Fruit fly (Drosophila melanogaster): Measurements from ENCODE around the gene Ids.

The Ids gene

dm6 chr3L:3387619-3388018 lies 9.6 kb downstream of the Ids start:
- TF ChIP-seq dl (GFP tag; optimal IDR thresholded peaks at IDR 0.05; ENCODE audit: insufficient read depth in 1 of 2, partially characterized antibody in 2 of 2) (no peak), fru (GFP tag; optimal IDR thresholded peaks at IDR 0.05) (no peak), CG9705 (GFP tag; optimal IDR thresholded peaks at IDR 0.05) (no peak), Hr78 (GFP tag; optimal IDR thresholded peaks at IDR 0.05) (no peak), dmrt93B (GFP tag; optimal IDR thresholded peaks at IDR 0.05) (no peak)

- TF ChIP-seq fru (GFP tag; optimal IDR thresholded peaks at IDR 0.05) (peak; percentile 88), OdsH (GFP tag; optimal IDR thresholded peaks at IDR 0.05) (peak; percentile 64), br (GFP tag; optimal IDR thresholded peaks at IDR 0.05) (peak; percentile 82), CG32264 (GFP tag; optimal IDR thresholded peaks at IDR 0.05) (peak; percentile 85), Sp1 (GFP tag; optimal IDR thresholded peaks at IDR 0.05) (peak; percentile 71), sage (GFP tag; optimal IDR thresholded peaks at IDR 0.05) (peak; percentile 70), CG9705 (GFP tag; optimal IDR thresholded peaks at IDR 0.05) (peak; percentile 29), foxo (GFP tag; optimal IDR thresholded peaks at IDR 0.05) (peak in 1 of 2 experiments; percentile 89), psq (GFP tag; optimal IDR thresholded peaks at IDR 0.05) (peak; percentile 62), tai (GFP tag; optimal IDR thresholded peaks at IDR 0.05) (peak; percentile 71), dmrt93B (GFP tag; optimal IDR thresholded peaks at IDR 0.05) (peak; percentile 81), Rel (GFP tag; optimal IDR thresholded peaks at IDR 0.05) (peak; percentile 8), Rel (tag; optimal IDR thresholded peaks at IDR 0.05) (peak; percentile 6), brk (GFP tag; optimal IDR thresholded peaks at IDR 0.05) (peak; percentile 55), sv (GFP tag; optimal IDR thresholded peaks at IDR 0.05) (no peak), ey (GFP tag; optimal IDR thresholded peaks at IDR 0.05) (peak; percentile 84), Dif (GFP tag; optimal IDR thresholded peaks at IDR 0.05; ENCODE audit: partially characterized antibody) (peak; percentile 45), N (GFP tag; optimal IDR thresholded peaks at IDR 0.05) (no peak), dl (GFP tag; optimal IDR thresholded peaks at IDR 0.05; ENCODE audit: insufficient read depth in 1 of 2, partially characterized antibody in 2 of 2) (no peak), h (GFP tag; optimal IDR thresholded peaks at IDR 0.05) (peak; percentile 93), Myc (optimal IDR thresholded peaks at IDR 0.05) (no peak), Jra (GFP tag; optimal IDR thresholded peaks at IDR 0.05) (peak; percentile 48), rgr (GFP tag; optimal IDR thresholded peaks at IDR 0.05) (peak; percentile 77), pan (optimal IDR thresholded peaks at IDR 0.05) (no peak), Vsx2 (GFP tag; optimal IDR thresholded peaks at IDR 0.05; ENCODE audit: partially characterized antibody) (no peak), HLH106 (tag; optimal IDR thresholded peaks at IDR 0.05) (peak; percentile 86), Hr78 (GFP tag; optimal IDR thresholded peaks at IDR 0.05) (no peak), CrebA (GFP tag; optimal IDR thresholded peaks at IDR 0.05; ENCODE audit: borderline replicate concordance) (peak; percentile 60), Hnf4 (GFP tag; optimal IDR thresholded peaks at IDR 0.05) (peak; percentile 86), Dfd (GFP tag; optimal IDR thresholded peaks at IDR 0.05) (no peak), dsf (GFP tag; optimal IDR thresholded peaks at IDR 0.05; ENCODE audit: borderline replicate concordance) (no peak), woc (GFP tag; optimal IDR thresholded peaks at IDR 0.05) (peak; percentile 66)
Measured at dm6 chr3L:3388708-3389665, 10.9 kb downstream of the Ids start.

- TF ChIP-seq h (GFP tag; optimal IDR thresholded peaks at IDR 0.05), result peak; percentile 92
- peak; percentile 91 for TF ChIP-seq woc (GFP tag; optimal IDR thresholded peaks at IDR 0.05)
- peak; percentile 90 for TF ChIP-seq fru (GFP tag; optimal IDR thresholded peaks at IDR 0.05)
- TF ChIP-seq psq (GFP tag; optimal IDR thresholded peaks at IDR 0.05), result peak; percentile 39
- peak; percentile 79 for TF ChIP-seq dmrt93B (GFP tag; optimal IDR thresholded peaks at IDR 0.05)
- TF ChIP-seq Hr78 (GFP tag; optimal IDR thresholded peaks at IDR 0.05), result no peak
- TF ChIP-seq sv (GFP tag; optimal IDR thresholded peaks at IDR 0.05), result no peak
- no peak for TF ChIP-seq pan (optimal IDR thresholded peaks at IDR 0.05)
- peak; percentile 55 for TF ChIP-seq ey (GFP tag; optimal IDR thresholded peaks at IDR 0.05)
- peak; percentile 48 for TF ChIP-seq OdsH (GFP tag; optimal IDR thresholded peaks at IDR 0.05)
- no peak for TF ChIP-seq dsf (GFP tag; optimal IDR thresholded peaks at IDR 0.05; ENCODE audit: borderline replicate concordance)
- peak; percentile 82 for TF ChIP-seq sage (GFP tag; optimal IDR thresholded peaks at IDR 0.05)
- TF ChIP-seq HLH106 (tag; optimal IDR thresholded peaks at IDR 0.05), result peak; percentile 73
- no peak for TF ChIP-seq brk (GFP tag; optimal IDR thresholded peaks at IDR 0.05)
- peak; percentile 24 to 87 for TF ChIP-seq foxo (GFP tag; optimal IDR thresholded peaks at IDR 0.05)
- peak; percentile 34 for TF ChIP-seq br (GFP tag; optimal IDR thresholded peaks at IDR 0.05)
- peak; percentile 31 for TF ChIP-seq rgr (GFP tag; optimal IDR thresholded peaks at IDR 0.05)
- no peak for TF ChIP-seq Dif (GFP tag; optimal IDR thresholded peaks at IDR 0.05; ENCODE audit: partially characterized antibody)
- peak; percentile 28 for TF ChIP-seq CrebA (GFP tag; optimal IDR thresholded peaks at IDR 0.05; ENCODE audit: borderline replicate concordance)
- TF ChIP-seq CG32264 (GFP tag; optimal IDR thresholded peaks at IDR 0.05), result peak; percentile 72
- TF ChIP-seq Rel (GFP tag; optimal IDR thresholded peaks at IDR 0.05), result no peak
- peak; percentile 18 for TF ChIP-seq Rel (tag; optimal IDR thresholded peaks at IDR 0.05)
- no peak for TF ChIP-seq Myc (optimal IDR thresholded peaks at IDR 0.05)
- peak; percentile 79 for TF ChIP-seq Sp1 (GFP tag; optimal IDR thresholded peaks at IDR 0.05)
- TF ChIP-seq Jra (GFP tag; optimal IDR thresholded peaks at IDR 0.05), result peak; percentile 34
Measured at dm6 chr3L:3389666-3390059, 11.6 kb downstream of the Ids start.
